Worm (Caenorhabditis elegans) whole organism, early embryonic: ENCODE data around the gene sre-11.

Experiments used
- B0310.2 ChIP-seq: sonication (generic microtip); optimal IDR thresholded peaks from 2 replicates; lab custom pipeline; 2016; ENCODE audit warnings: mild to moderate bottlenecking, missing genetic modification characterization, missing compliant biosample characterization
- F13C5.2 ChIP-seq: sonication (generic microtip); optimal IDR thresholded peaks from 2 replicates; lab custom pipeline; 2017; ENCODE audit warnings: mild to moderate bottlenecking, missing genetic modification characterization, inconsistent platforms, missing compliant biosample characterization
- aly-1 ChIP-seq: sonication (generic microtip); optimal IDR thresholded peaks from 2 replicates; lab custom pipeline; 2016; ENCODE audit warnings: missing genetic modification characterization, missing compliant biosample characterization
- ama-1 ChIP-seq: fragments of 150-350 bp; optimal IDR thresholded peaks from 2 replicates; lab custom pipeline; 2014
- ceh-13 ChIP-seq: fragments of 200-800 bp; sonication (Bioruptor generic); optimal IDR thresholded peaks from 2 replicates; lab custom pipeline; 2018; ENCODE audit warnings: mild to moderate bottlenecking, missing genetic modification characterization, missing compliant biosample characterization
- ets-7 ChIP-seq: sonication (generic microtip); optimal IDR thresholded peaks from 2 replicates; lab custom pipeline; 2016; ENCODE audit warnings: missing genotype, missing genetic modification characterization, missing compliant biosample characterization
- hmbx-1 ChIP-seq: sonication (generic microtip); optimal IDR thresholded peaks from 2 replicates; lab custom pipeline; 2016; ENCODE audit warnings: mild to moderate bottlenecking, missing genetic modification characterization, missing compliant biosample characterization
- hnd-1 ChIP-seq: sonication (generic microtip); optimal IDR thresholded peaks from 2 replicates; lab custom pipeline; 2016; ENCODE audit warnings: missing genetic modification characterization, missing compliant biosample characterization
- scrt-1 ChIP-seq: fragments of 200-800 bp; sonication (Bioruptor generic); IDR thresholded peaks from 2 replicates; pipeline ENCODE4 v1.3.6; 2022; ENCODE audit warnings: missing genetic modification characterization, missing compliant biosample characterization
- tbx-11 ChIP-seq: fragments of 200-800 bp; sonication (Bioruptor generic); IDR thresholded peaks from 2 replicates; pipeline ENCODE4 v1.3.6; 2022; ENCODE audit warnings: missing genetic modification characterization, missing compliant biosample characterization
- tbx-37 ChIP-seq: fragments of 200-800 bp; sonication (Bioruptor generic); conservative IDR thresholded peaks from 2 replicates; pipeline ENCODE4 v1.3.6; 2022; ENCODE audit warnings: missing genetic modification reagents, missing genetic modification characterization, missing compliant biosample characterization
- tra-4 ChIP-seq: sonication (generic microtip); optimal IDR thresholded peaks from 2 replicates; lab custom pipeline; 2017; ENCODE audit warnings: missing genetic modification characterization, missing compliant biosample characterization

DNA sequence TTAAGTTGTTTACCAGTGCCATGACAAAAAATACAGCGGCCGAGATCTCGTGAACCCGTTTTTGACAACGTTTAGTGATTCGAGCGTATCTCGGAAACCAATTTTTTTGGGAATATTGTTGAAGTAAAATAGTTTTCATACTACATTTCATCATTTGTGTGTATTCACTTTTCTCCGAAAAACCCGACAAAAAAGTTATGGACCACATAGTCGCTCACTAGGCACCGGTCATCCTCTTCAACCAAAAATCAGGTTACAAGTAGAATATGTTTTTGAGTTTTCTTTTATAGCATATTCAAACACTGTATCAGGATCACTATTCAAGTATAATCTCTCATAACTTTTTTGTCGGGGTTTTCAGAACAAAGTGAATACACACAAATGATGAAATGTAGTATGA, 42.0 kb downstream of the sre-11 start:
- TF ChIP-seq hmbx-1 (tag; lab: Kevin White, UChicago): no peak
- TF ChIP-seq B0310.2: no peak
- TF ChIP-seq aly-1 (tag; lab: Kevin White, UChicago): no peak
- no peak for TF ChIP-seq ceh-13 (GFP tag; lab: Kevin White, UChicago)
- TF ChIP-seq tbx-37 (GFP tag; lab: Robert Waterston, UW): no peak
- no peak for TF ChIP-seq F13C5.2 (tag; lab: Kevin White, UChicago)
- TF ChIP-seq tra-4 (tag; lab: Kevin White, UChicago): no peak
- no peak for TF ChIP-seq tbx-11
- TF ChIP-seq ama-1 (lab: Kevin White, UChicago): no peak
- TF ChIP-seq ets-7 (tag; lab: Kevin White, UChicago): no peak
- TF ChIP-seq scrt-1 (GFP tag; lab: Robert Waterston, UW): no peak
- TF ChIP-seq hnd-1 (tag; lab: Kevin White, UChicago): no peak
